Fruit fly (Drosophila melanogaster) whole organism, embryonic: ENCODE measurements around the gene CG43346.

Experiments used
- Ada2b ChIP-seq: fragments of 200-800 bp; sonication (Bioruptor generic); IDR thresholded peaks from 2 replicates; pipeline ENCODE4 v1.3.6; 2022; ENCODE audit warnings: missing biosample characterization, missing genetic modification characterization
- Blimp-1 ChIP-seq: fragments of 200-800 bp; sonication (Bioruptor generic); optimal IDR thresholded peaks from 3 replicates; lab custom pipeline; 2018; ENCODE audit warnings: missing biosample characterization, missing genetic modification characterization, mild to moderate bottlenecking, moderate library complexity, missing genetic modification reagents
- CG10543 ChIP-seq: fragments of 200-800 bp; sonication (Bioruptor generic); optimal IDR thresholded peaks from 3 replicates; lab custom pipeline; 2017; ENCODE audit warnings: missing biosample characterization, mild to moderate bottlenecking, missing genetic modification characterization, moderate library complexity
- CG14710 ChIP-seq: fragments of 200-800 bp; sonication (Bioruptor generic); optimal IDR thresholded peaks from 3 replicates; lab custom pipeline; 2019; ENCODE audit warnings: missing biosample characterization, mild to moderate bottlenecking, missing genetic modification characterization, moderate library complexity
- CG16815 ChIP-seq: fragments of 200-800 bp; sonication (Bioruptor generic); optimal IDR thresholded peaks from 3 replicates; lab custom pipeline; 2017; ENCODE audit warnings: missing biosample characterization, mild to moderate bottlenecking, missing genetic modification characterization
- CG17385 ChIP-seq: fragments of 200-800 bp; sonication (Bioruptor generic); optimal IDR thresholded peaks from 3 replicates; lab custom pipeline; 2018; ENCODE audit warnings: missing biosample characterization, mild to moderate bottlenecking, missing genetic modification characterization
- CG2116 ChIP-seq: fragments of 200-800 bp; sonication (Bioruptor generic); optimal IDR thresholded peaks from 3 replicates; lab custom pipeline; 2018; ENCODE audit warnings: missing biosample characterization, mild to moderate bottlenecking, missing genetic modification characterization
- CG2120 ChIP-seq: fragments of 200-800 bp; sonication (Bioruptor generic); optimal IDR thresholded peaks from 3 replicates; lab custom pipeline; 2016; ENCODE audit warnings: missing biosample characterization, missing genetic modification characterization
- CG2199 ChIP-seq: fragments of 200-800 bp; sonication (Bioruptor generic); IDR thresholded peaks from 3 replicates; pipeline ENCODE4 v1.3.6; 2022; ENCODE audit warnings: missing biosample characterization, missing genetic modification characterization
- CG33213 ChIP-seq: fragments of 200-800 bp; sonication (Bioruptor generic); optimal IDR thresholded peaks from 3 replicates; lab custom pipeline; 2016; ENCODE audit warnings: missing biosample characterization, missing genetic modification characterization
- CG3407 ChIP-seq: fragments of 200-800 bp; sonication (Bioruptor generic); optimal IDR thresholded peaks from 2 replicates; lab custom pipeline; 2018; ENCODE audit warnings: missing biosample characterization, mild to moderate bottlenecking, missing genetic modification characterization
- CG34422 ChIP-seq: fragments of 200-800 bp; sonication (Bioruptor generic); IDR thresholded peaks from 3 replicates; pipeline ENCODE4 v1.3.6; 2022; ENCODE audit warnings: missing biosample characterization, missing genetic modification characterization
- CG4617 ChIP-seq: fragments of 200-800 bp; sonication (Bioruptor generic); optimal IDR thresholded peaks from 3 replicates; lab custom pipeline; 2016; ENCODE audit warnings: missing biosample characterization, missing genetic modification characterization, borderline replicate concordance
- CG4707 ChIP-seq: fragments of 200-800 bp; sonication (Bioruptor generic); optimal IDR thresholded peaks from 2 replicates; lab custom pipeline; 2018; ENCODE audit warnings: missing biosample characterization, mild to moderate bottlenecking, missing genetic modification characterization, moderate library complexity
- CG7357 ChIP-seq: fragments of 200-800 bp; sonication (Bioruptor generic); IDR thresholded peaks from 3 replicates; pipeline ENCODE4 v1.3.6; 2022; ENCODE audit warnings: missing biosample characterization, missing genetic modification characterization
- CG7987 ChIP-seq: fragments of 200-800 bp; sonication (Bioruptor generic); optimal IDR thresholded peaks from 2 replicates; lab custom pipeline; 2018; ENCODE audit warnings: missing biosample characterization, mild to moderate bottlenecking, missing genetic modification characterization, moderate library complexity
- CG8290 ChIP-seq, 3 experiments: fragments of 200-800 bp; sonication (Bioruptor generic); optimal IDR thresholded peaks; 2 replicates each; lab custom pipeline; 2016 to 2019; ENCODE audit warnings: missing biosample characterization in 3 of 3, missing genetic modification characterization in 3 of 3, mild to moderate bottlenecking in 2 of 3, moderate library complexity in 1 of 3
- CHES-1-like ChIP-seq: fragments of 200-800 bp; sonication (Bioruptor generic); optimal IDR thresholded peaks from 2 replicates; lab custom pipeline; 2016; ENCODE audit warnings: missing biosample characterization, missing genetic modification characterization
- Dp ChIP-seq: fragments of 200-800 bp; sonication (Bioruptor generic); optimal IDR thresholded peaks from 2 replicates; lab custom pipeline; 2018; ENCODE audit warnings: missing biosample characterization, mild to moderate bottlenecking, missing genetic modification characterization, moderate library complexity
- E2f2 ChIP-seq: fragments of 200-800 bp; sonication (Bioruptor generic); IDR thresholded peaks from 2 replicates; pipeline ENCODE4 v1.3.6; 2022; ENCODE audit warnings: missing biosample characterization, missing genetic modification characterization
- Elba2 ChIP-seq: fragments of 200-800 bp; sonication (Bioruptor generic); optimal IDR thresholded peaks from 3 replicates; lab custom pipeline; 2016; ENCODE audit warnings: missing biosample characterization, missing genetic modification characterization
- Fer2 ChIP-seq: fragments of 200-800 bp; sonication (Bioruptor generic); optimal IDR thresholded peaks from 2 replicates; lab custom pipeline; 2018; ENCODE audit warnings: missing biosample characterization, mild to moderate bottlenecking, missing genetic modification characterization, moderate library complexity
- HLH54F ChIP-seq: fragments of 200-800 bp; sonication (Bioruptor generic); optimal IDR thresholded peaks from 3 replicates; lab custom pipeline; 2016; ENCODE audit warnings: missing biosample characterization, missing genetic modification characterization
- HmgZ ChIP-seq: fragments of 200-800 bp; sonication (Bioruptor generic); optimal IDR thresholded peaks from 2 replicates; lab custom pipeline; 2018; ENCODE audit warnings: missing biosample characterization, mild to moderate bottlenecking, missing genetic modification characterization
- Hr51 ChIP-seq, 2 experiments: fragments of 200-800 bp; sonication (Bioruptor generic); optimal IDR thresholded peaks; 2 replicates in 1 of 2; 3 replicates in 1 of 2; lab custom pipeline; 2016 to 2018; ENCODE audit warnings: missing biosample characterization in 2 of 2, missing genetic modification characterization in 2 of 2, mild to moderate bottlenecking in 1 of 2, moderate library complexity in 1 of 2
- Hr78 ChIP-seq, 2 experiments: fragments of 200-800 bp in 1 of 2; fragments of >200 bp in 1 of 2; sonication (Bioruptor generic) in 1 of 2; optimal IDR thresholded peaks; 2 replicates each; lab custom pipeline; 2017 to 2019; ENCODE audit warnings: missing biosample characterization in 2 of 2, missing genetic modification characterization in 2 of 2, mild to moderate bottlenecking in 1 of 2, moderate library complexity in 1 of 2
- Nf-YC ChIP-seq: fragments of 200-800 bp; optimal IDR thresholded peaks from 3 replicates; lab custom pipeline; 2019; ENCODE audit warnings: missing biosample characterization, mild to moderate bottlenecking, missing genetic modification characterization, moderate library complexity
- Opbp ChIP-seq: fragments of 200-800 bp; sonication (Bioruptor generic); IDR thresholded peaks from 3 replicates; pipeline ENCODE4 v1.3.6; 2022; ENCODE audit warnings: missing biosample characterization, missing genetic modification characterization; ENCODE audit not compliant: partially characterized antibody
- Pdp1 ChIP-seq, 2 experiments: fragments of 200-800 bp; sonication (Bioruptor generic); optimal IDR thresholded peaks; 3 replicates each; lab custom pipeline; 2016; ENCODE audit warnings: missing biosample characterization in 2 of 2, missing genetic modification characterization in 2 of 2, mild to moderate bottlenecking in 1 of 2, moderate library complexity in 1 of 2
- Rx ChIP-seq: fragments of 200-800 bp; sonication (Bioruptor generic); IDR thresholded peaks from 2 replicates; pipeline ENCODE4 v1.3.6; 2022; ENCODE audit warnings: missing biosample characterization, missing genetic modification characterization
- Vsx1 ChIP-seq: fragments of 200-800 bp; sonication (Bioruptor generic); optimal IDR thresholded peaks from 2 replicates; lab custom pipeline; 2017; ENCODE audit warnings: missing biosample characterization, mild to moderate bottlenecking, missing genetic modification characterization, missing genetic modification reagents
- ab ChIP-seq: fragments of 200-800 bp; sonication (Bioruptor generic); optimal IDR thresholded peaks from 2 replicates; lab custom pipeline; 2016; ENCODE audit warnings: missing biosample characterization, missing genetic modification characterization
- bab2 ChIP-seq: fragments of 200-800 bp; sonication (Bioruptor generic); optimal IDR thresholded peaks from 2 replicates; lab custom pipeline; 2016; ENCODE audit warnings: missing biosample characterization, missing genetic modification characterization
- bowl ChIP-seq: fragments of 200-800 bp; sonication (Bioruptor generic); IDR thresholded peaks from 2 replicates; pipeline ENCODE4 v1.3.6; 2022; ENCODE audit warnings: missing biosample characterization, missing genetic modification characterization
- corto ChIP-seq: fragments of 200-800 bp; sonication (Bioruptor generic); optimal IDR thresholded peaks from 2 replicates; lab custom pipeline; 2016; ENCODE audit warnings: missing biosample characterization, mild to moderate bottlenecking, missing genetic modification characterization, moderate library complexity
- crol ChIP-seq: fragments of 200-800 bp; sonication (Bioruptor generic); IDR thresholded peaks from 2 replicates; pipeline ENCODE4 v1.3.6; 2022; ENCODE audit warnings: missing biosample characterization, missing genetic modification characterization
- dimm ChIP-seq: fragments of 200-800 bp; sonication (Bioruptor generic); IDR thresholded peaks from 2 replicates; pipeline ENCODE4 v1.3.6; 2022; ENCODE audit warnings: missing biosample characterization, missing genetic modification characterization
- gem ChIP-seq: fragments of 200-800 bp; sonication (Bioruptor generic); optimal IDR thresholded peaks from 2 replicates; lab custom pipeline; 2019; ENCODE audit warnings: missing biosample characterization, mild to moderate bottlenecking, missing genetic modification characterization, moderate library complexity
- lilli ChIP-seq: fragments of 200-800 bp; sonication (Bioruptor generic); optimal IDR thresholded peaks from 3 replicates; lab custom pipeline; 2016; ENCODE audit warnings: missing biosample characterization, missing genetic modification characterization
- maf-S ChIP-seq: fragments of 200-800 bp; sonication (Bioruptor generic); optimal IDR thresholded peaks from 2 replicates; lab custom pipeline; 2016; ENCODE audit warnings: missing biosample characterization, missing genetic modification characterization
- phol ChIP-seq: fragments of 200-800 bp; sonication (Bioruptor generic); optimal IDR thresholded peaks from 3 replicates; lab custom pipeline; 2018; ENCODE audit warnings: missing biosample characterization, mild to moderate bottlenecking, missing genetic modification characterization, moderate library complexity
- repo ChIP-seq: fragments of 200-800 bp; sonication (Bioruptor generic); optimal IDR thresholded peaks from 2 replicates; lab custom pipeline; 2016; ENCODE audit warnings: missing biosample characterization, missing genetic modification characterization
- sens ChIP-seq: fragments of 200-800 bp; sonication (Bioruptor generic); peaks from one replicate; lab custom pipeline; 2016; ENCODE audit warnings: missing biosample characterization, missing genetic modification characterization
- sna ChIP-seq: fragments of 200-800 bp; sonication (Bioruptor generic); IDR thresholded peaks from 2 replicates; pipeline ENCODE4 v1.3.6; 2022; ENCODE audit warnings: missing biosample characterization, missing genetic modification characterization; ENCODE audit not compliant: partially characterized antibody
- sug ChIP-seq: fragments of 200-800 bp; optimal IDR thresholded peaks from 2 replicates; lab custom pipeline; 2019; ENCODE audit warnings: missing biosample characterization, mild to moderate bottlenecking, missing genetic modification characterization, moderate library complexity
- tna ChIP-seq: fragments of 200-800 bp; sonication (Bioruptor generic); IDR thresholded peaks from 2 replicates; pipeline ENCODE4 v1.3.6; 2022; ENCODE audit warnings: missing biosample characterization, missing genetic modification characterization; ENCODE audit not compliant: partially characterized antibody
- trem ChIP-seq: fragments of 200-800 bp; optimal IDR thresholded peaks from 3 replicates; lab custom pipeline; 2019; ENCODE audit warnings: missing biosample characterization, mild to moderate bottlenecking, missing genetic modification characterization, moderate library complexity
- wek ChIP-seq: fragments of 200-800 bp; sonication (Bioruptor generic); optimal IDR thresholded peaks from 3 replicates; lab custom pipeline; 2018; ENCODE audit warnings: missing biosample characterization, mild to moderate bottlenecking, missing genetic modification characterization, moderate library complexity
- zfh2 ChIP-seq: fragments of 200-800 bp; sonication (Bioruptor generic); optimal IDR thresholded peaks from 2 replicates; lab custom pipeline; 2016; ENCODE audit warnings: missing biosample characterization, missing genetic modification characterization

CG43346 gene

dm6 chr2L:21166422-21166821 is 2.0 kb downstream of the CG43346 start (continued):
- TF ChIP-seq phol (tag; lab: Kevin White, UChicago) (peak; percentile 10), crol (GFP tag; lab: Robert Waterston, UW) (no peak), sna (GFP tag; lab: Robert Waterston, UW) (0 out of 2 replicates have a peak, but pooled peaks have one; percentile 11), Ada2b (0 out of 2 replicates have a peak, but pooled peaks have one; percentile 7), Hr78 (GFP tag; optimal IDR thresholded peaks at IDR 0.05; lab: Kevin White, UChicago) (no peak), corto (GFP tag; lab: Kevin White, UChicago) (no peak), bowl (no peak), Pdp1 (GFP tag; optimal IDR thresholded peaks at IDR 0.05; lab: Kevin White, UChicago) (peak in 1 of 2 experiments; percentile 99), CG34422 (GFP tag; lab: Robert Waterston, UW) (peak; percentile 36; the same call in 1 of the 3 replicates), Hr51 (GFP tag; optimal IDR thresholded peaks at IDR 0.05; lab: Kevin White, UChicago) (no peak), maf-S (GFP tag; lab: Kevin White, UChicago) (no peak), CG14710 (tag; lab: Kevin White, UChicago) (peak; percentile 8), CG2120 (GFP tag; lab: Kevin White, UChicago) (peak; percentile 8), bab2 (GFP tag; lab: Kevin White, UChicago) (no peak), Fer2 (no peak), CG2199 (GFP tag; lab: Robert Waterston, UW) (no peak), sug (peak; percentile 42), tna (GFP tag; lab: Robert Waterston, UW) (no peak), CG7357 (GFP tag; lab: Robert Waterston, UW) (no peak), sens (GFP tag; lab: Kevin White, UChicago) (peak; percentile 11), dimm (GFP tag; lab: Robert Waterston, UW) (no peak), trem (tag; lab: Kevin White, UChicago) (peak; percentile 16), CG17385 (GFP tag; lab: Kevin White, UChicago) (peak; percentile 1), CG4617 (peak; percentile 27), CG7987 (no peak), Blimp-1 (GFP tag; lab: Kevin White, UChicago) (no peak), E2f2 (peak; percentile 93), gem (tag; lab: Kevin White, UChicago) (no peak), repo (GFP tag; lab: Kevin White, UChicago) (no peak), CG33213 (GFP tag; lab: Kevin White, UChicago) (peak; percentile 7), CG8290 (GFP tag; optimal IDR thresholded peaks at IDR 0.05; lab: Kevin White, UChicago) (no peak), CG8290 (tag; optimal IDR thresholded peaks at IDR 0.05; lab: Kevin White, UChicago) (peak in 1 of 2 experiments; percentile 44), CG10543 (peak; percentile 23), CG16815 (GFP tag; lab: Kevin White, UChicago) (no peak), Opbp (GFP tag; lab: Robert Waterston, UW) (peak; percentile 40; the same call in 1 of the 3 replicates), wek (no peak), CHES-1-like (GFP tag; lab: Kevin White, UChicago) (peak; percentile 25), Nf-YC (tag; lab: Kevin White, UChicago) (no peak), Dp (GFP tag; lab: Kevin White, UChicago) (peak; percentile 86), lilli (peak; percentile 13), HmgZ (tag; lab: Kevin White, UChicago) (peak; percentile 44), HLH54F (GFP tag; lab: Kevin White, UChicago) (peak; percentile 10), Rx (GFP tag; lab: Robert Waterston, UW) (no peak), Elba2 (peak; percentile 3), Vsx1 (no peak), CG3407 (GFP tag; lab: Kevin White, UChicago) (no peak), ab (no peak), CG4707 (GFP tag; lab: Kevin White, UChicago) (no peak), zfh2 (GFP tag; lab: Kevin White, UChicago) (peak; percentile 31), CG2116 (GFP tag; lab: Kevin White, UChicago) (peak; percentile 29)
